Worm (Caenorhabditis elegans) whole organism, L1 larva: ENCODE measurements around the gene F09G2.1.

Experiments used
- dpl-1 ChIP-seq, 3 experiments: fragments of 150-350 bp in 2 of 3; sonication (generic microtip) in 1 of 3; optimal IDR thresholded peaks; 2 replicates each; lab custom pipeline; 2014 to 2017; ENCODE audit warnings: missing biosample characterization in 3 of 3, missing genetic modification characterization in 3 of 3, missing genetic modification reagents in 3 of 3
- egl-27 ChIP-seq, 2 experiments: fragments of 150-350 bp in 1 of 2; sonication (generic microtip); optimal IDR thresholded peaks; 3 replicates each; lab custom pipeline; 2017 to 2018; ENCODE audit warnings: missing biosample characterization in 2 of 2, missing genetic modification characterization in 2 of 2, missing genetic modification reagents in 2 of 2
- nhr-28 ChIP-seq: fragments of 150-350 bp; optimal IDR thresholded peaks from 2 replicates; lab custom pipeline; 2014; ENCODE audit warnings: missing biosample characterization, missing genetic modification characterization
- snpc-4 ChIP-seq: fragments of 150-350 bp; optimal IDR thresholded peaks from 2 replicates; lab custom pipeline; 2014; ENCODE audit warnings: missing biosample characterization, missing genetic modification characterization
- unc-62 ChIP-seq: fragments of 150-350 bp; optimal IDR thresholded peaks from 2 replicates; lab custom pipeline; 2014; ENCODE audit warnings: missing biosample characterization, missing genetic modification reagents, missing genetic modification characterization
- vab-15 ChIP-seq: sonication (generic microtip); optimal IDR thresholded peaks from 2 replicates; lab custom pipeline; 2017; ENCODE audit warnings: missing genotype, mild to moderate bottlenecking, missing genetic modification characterization, missing compliant biosample characterization

- TF ChIP-seq snpc-4 (tag; lab: Kevin White, UChicago), result no peak
- no peak for TF ChIP-seq nhr-28 (tag; lab: Kevin White, UChicago)
- no peak for TF ChIP-seq vab-15
- TF ChIP-seq dpl-1 (GFP tag; optimal IDR thresholded peaks at IDR 0.05; lab: Kevin White, UChicago), result no peak
- TF ChIP-seq unc-62, result no peak
- no peak for TF ChIP-seq egl-27 (tag; optimal IDR thresholded peaks at IDR 0.05; lab: Kevin White, UChicago)
Observed at ce11 chrV:7225894-7226293, 25.9 kb downstream of the F09G2.1 start.
